Worm (Caenorhabditis elegans) whole organism, midembryonic: ENCODE results near the gene grd-3.

Source experiments
- T22C8.4 ChIP-seq: fragments of 200-800 bp; sonication (Bioruptor generic); IDR thresholded peaks from 2 replicates; pipeline ENCODE4 v1.3.6; 2022; ENCODE audit warnings: missing genetic modification characterization, missing compliant biosample characterization
- cog-1 ChIP-seq: sonication (generic microtip); optimal IDR thresholded peaks from 2 replicates; lab custom pipeline; 2016; ENCODE audit warnings: missing genetic modification characterization, missing compliant biosample characterization
- flt-1 ChIP-seq: fragments of 200-800 bp; sonication (Bioruptor generic); IDR thresholded peaks from 2 replicates; pipeline ENCODE4 v1.3.6; 2022; ENCODE audit warnings: missing genetic modification characterization, missing compliant biosample characterization
- klf-2 ChIP-seq: fragments of 200-800 bp; sonication (Bioruptor generic); conservative IDR thresholded peaks from 2 replicates; pipeline ENCODE4 v1.3.6; 2022; ENCODE audit warnings: missing genetic modification reagents, missing genetic modification characterization, missing compliant biosample characterization
- med-1 ChIP-seq: sonication (generic microtip); optimal IDR thresholded peaks from 2 replicates; lab custom pipeline; 2017; ENCODE audit warnings: missing genetic modification characterization, mild to moderate bottlenecking, missing compliant biosample characterization, antibody characterized with exemption, missing genetic modification reagents; ENCODE audit not compliant: insufficient read depth
- ref-1 ChIP-seq: fragments of 200-800 bp; sonication (Bioruptor generic); conservative IDR thresholded peaks from 2 replicates; pipeline ENCODE4 v1.3.6; 2022; ENCODE audit warnings: missing genetic modification reagents, missing genetic modification characterization, missing compliant biosample characterization
- tab-1 ChIP-seq: fragments of 200-800 bp; sonication (Bioruptor generic); IDR thresholded peaks from 2 replicates; pipeline ENCODE4 v1.3.6; 2022; ENCODE audit warnings: missing genetic modification characterization, missing compliant biosample characterization
- ztf-23 ChIP-seq: fragments of 200-800 bp; sonication (Bioruptor generic); IDR thresholded peaks from 2 replicates; pipeline ENCODE4 v1.3.6; 2022; ENCODE audit warnings: missing genetic modification reagents, missing genetic modification characterization, missing compliant biosample characterization
- ztf-29 ChIP-seq: fragments of 200-800 bp; sonication (Bioruptor generic); IDR thresholded peaks from 2 replicates; pipeline ENCODE4 v1.3.6; 2022; ENCODE audit warnings: missing genetic modification reagents, missing genetic modification characterization, missing compliant biosample characterization

Gene grd-3

DNA sequence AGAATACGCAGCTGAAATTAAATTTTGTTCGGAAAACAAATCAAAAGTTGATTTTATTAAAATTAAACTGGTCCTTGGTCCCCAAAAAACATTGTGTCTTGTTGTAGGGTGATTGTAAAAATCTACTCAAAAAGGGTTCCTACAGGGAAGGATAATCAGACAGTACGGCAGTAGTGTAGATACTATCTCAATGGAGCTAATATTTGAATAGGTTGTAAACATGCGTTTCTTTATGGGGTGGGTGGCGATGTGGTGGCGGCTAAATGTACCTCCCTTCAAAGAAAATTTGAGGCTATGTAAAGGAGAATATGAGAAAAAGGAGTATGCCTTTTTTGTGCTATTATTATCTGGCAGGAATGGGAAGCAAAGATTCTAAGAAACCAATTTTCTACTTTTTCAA is 13.1 kb downstream of the grd-3 start:
- no peak for TF ChIP-seq ztf-23 (GFP tag; lab: Robert Waterston, UW)
- no peak for TF ChIP-seq klf-2 (GFP tag; lab: Robert Waterston, UW)
- no peak for TF ChIP-seq med-1 (GFP tag; lab: Kevin White, UChicago)
- TF ChIP-seq T22C8.4 (GFP tag; lab: Robert Waterston, UW) = no peak
- no peak for TF ChIP-seq cog-1 (tag; lab: Kevin White, UChicago)
- no peak for TF ChIP-seq ref-1
- no peak for TF ChIP-seq tab-1 (GFP tag; lab: Robert Waterston, UW)
- no peak for TF ChIP-seq ztf-29 (GFP tag; lab: Robert Waterston, UW)
- no peak for TF ChIP-seq flt-1 (GFP tag; lab: Robert Waterston, UW)

DNA sequence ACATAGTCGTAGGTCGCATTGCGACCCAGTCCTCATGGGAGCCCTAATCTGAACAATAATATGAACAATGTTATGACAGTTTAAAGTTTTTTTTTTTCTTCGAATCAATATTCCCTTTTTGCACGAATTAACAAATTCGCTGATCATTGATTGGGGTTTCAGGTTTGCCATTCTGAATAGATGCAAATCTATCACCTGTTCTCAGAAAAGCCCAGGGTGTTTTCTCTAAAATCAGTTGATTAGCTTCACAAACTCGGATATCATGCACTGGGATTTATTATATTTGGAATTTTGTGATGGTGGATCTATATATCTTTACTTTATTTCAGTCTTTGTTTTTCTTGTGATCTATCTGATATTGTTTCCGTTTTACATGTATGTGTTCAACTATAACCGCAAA is 13.9 kb downstream of the grd-3 start, which contains the start of gene srz-23:
srz-23 (plus strand) TSS at position 263 of the 400 bp plus-strand sequence.
- TF ChIP-seq cog-1 (tag; lab: Kevin White, UChicago) (no peak), tab-1 (GFP tag; lab: Robert Waterston, UW) (no peak), flt-1 (GFP tag; lab: Robert Waterston, UW) (no peak), ref-1 (no peak), T22C8.4 (GFP tag; lab: Robert Waterston, UW) (no peak), klf-2 (GFP tag; lab: Robert Waterston, UW) (no peak), med-1 (GFP tag; lab: Kevin White, UChicago) (no peak), ztf-29 (GFP tag; lab: Robert Waterston, UW) (no peak), ztf-23 (GFP tag; lab: Robert Waterston, UW) (no peak)

DNA sequence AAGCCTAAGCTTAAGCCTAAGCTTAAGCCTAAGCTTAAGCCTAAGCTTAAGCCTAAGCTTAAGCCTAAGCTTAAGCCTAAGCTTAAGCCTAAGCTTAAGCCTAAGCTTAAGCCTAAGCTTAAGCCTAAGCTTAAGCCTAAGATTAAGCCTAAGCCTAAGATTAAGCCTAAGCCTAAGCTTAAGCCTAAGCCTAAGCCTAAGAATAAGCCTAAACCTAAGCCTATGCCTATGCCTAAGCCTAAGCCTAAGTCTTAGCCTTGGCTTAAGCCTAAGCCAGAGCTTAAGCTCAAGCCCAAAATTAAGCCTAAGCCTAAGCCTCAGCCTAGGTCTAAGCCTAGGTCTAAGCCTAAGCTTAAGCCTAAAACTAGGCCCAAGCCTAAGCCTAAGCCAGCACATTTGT is 16.0 kb downstream of the grd-3 start:
- TF ChIP-seq ztf-29 (GFP tag; lab: Robert Waterston, UW) = peak; percentile 75; the same call in 1 of the 2 replicates

ce11 chrIV:3463254-3463653 is 23.8 kb downstream of the grd-3 start, which contains the start of gene F58E2.4:
Gene F58E2.4, plus strand, starts transcription at chrIV:3463387.
- no peak for TF ChIP-seq flt-1 (GFP tag; lab: Robert Waterston, UW)
- no peak for TF ChIP-seq med-1 (GFP tag; lab: Kevin White, UChicago)
- TF ChIP-seq ref-1 = no peak
- TF ChIP-seq ztf-23 (GFP tag; lab: Robert Waterston, UW) = no peak

- TF ChIP-seq klf-2 (GFP tag; lab: Robert Waterston, UW) (no peak), ref-1 (no peak), T22C8.4 (GFP tag; lab: Robert Waterston, UW) (no peak)
Observed at ce11 chrIV:3467128-3467527, 27.7 kb downstream of the grd-3 start, which contains the start of gene F58E2.3. Gene F58E2.3, plus strand, starts transcription at chrIV:3467428.

- TF ChIP-seq tab-1 (GFP tag; lab: Robert Waterston, UW) (no peak), ztf-29 (GFP tag; lab: Robert Waterston, UW) (no peak), med-1 (GFP tag; lab: Kevin White, UChicago) (no peak), klf-2 (GFP tag; lab: Robert Waterston, UW) (no peak), flt-1 (GFP tag; lab: Robert Waterston, UW) (no peak)
Observed at ce11 chrIV:3467751-3468150, 28.3 kb downstream of the grd-3 start.

DNA sequence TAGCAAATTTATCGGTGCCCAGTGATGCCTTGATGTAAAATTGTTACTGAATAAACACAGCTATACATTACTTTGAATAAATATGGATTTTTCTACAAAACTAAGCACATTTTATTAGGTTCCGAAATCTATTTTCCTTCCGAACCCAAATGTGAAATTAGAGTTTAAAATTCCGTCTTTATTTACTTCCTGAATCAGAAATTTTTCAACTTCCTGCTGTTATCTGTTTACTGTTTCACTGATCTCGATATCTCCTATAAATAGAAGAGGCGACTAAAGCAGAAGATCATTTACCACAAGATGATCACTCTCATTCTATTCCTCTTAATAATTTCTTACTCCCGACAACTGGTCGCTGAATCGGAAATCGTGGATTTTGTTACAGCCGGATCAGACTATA is 30.3 kb downstream of the grd-3 start, which contains the start of gene F58E2.2:
F58E2.2 (plus strand) TSS at position 301 of the 400 bp plus-strand sequence.
- no peak for TF ChIP-seq flt-1 (GFP tag; lab: Robert Waterston, UW)
- no peak for TF ChIP-seq T22C8.4 (GFP tag; lab: Robert Waterston, UW)
- no peak for TF ChIP-seq ref-1
- no peak for TF ChIP-seq klf-2 (GFP tag; lab: Robert Waterston, UW)
- TF ChIP-seq med-1 (GFP tag; lab: Kevin White, UChicago) = no peak

DNA sequence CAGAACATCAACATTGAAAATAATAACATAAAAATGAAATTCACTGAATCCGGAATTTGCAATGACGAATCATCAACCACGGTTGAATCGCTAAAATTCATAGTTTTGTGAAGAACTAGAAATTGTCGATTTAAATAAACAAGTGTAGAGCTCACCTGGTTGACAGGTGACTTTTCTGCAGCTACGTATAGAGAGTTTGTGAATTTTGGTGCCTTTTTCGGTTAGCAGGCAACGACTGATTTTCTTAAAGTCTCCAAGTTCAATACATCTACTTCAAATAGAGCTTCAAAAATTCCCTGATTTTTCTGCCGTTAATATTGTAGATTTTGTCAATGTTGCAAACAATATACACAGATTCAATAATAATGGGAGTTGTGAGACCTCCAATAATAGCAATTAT is 37.7 kb downstream of the grd-3 start, which contains the start of gene srz-69:
srz-69 (minus strand) TSS at position 101 of the 400 bp plus-strand sequence.
- TF ChIP-seq ztf-29 (GFP tag; lab: Robert Waterston, UW) = no peak

ce11 chrIV:3478911-3479385 is 39.5 kb downstream of the grd-3 start, which contains the start of the genes srz-70 and C09G12.5:
Gene srz-70, minus strand, starts transcription at chrIV:3479011.
Gene C09G12.5, plus strand, starts transcription at chrIV:3479335.
- TF ChIP-seq med-1 (GFP tag; lab: Kevin White, UChicago) (no peak), tab-1 (GFP tag; lab: Robert Waterston, UW) (no peak), klf-2 (GFP tag; lab: Robert Waterston, UW) (no peak)

DNA sequence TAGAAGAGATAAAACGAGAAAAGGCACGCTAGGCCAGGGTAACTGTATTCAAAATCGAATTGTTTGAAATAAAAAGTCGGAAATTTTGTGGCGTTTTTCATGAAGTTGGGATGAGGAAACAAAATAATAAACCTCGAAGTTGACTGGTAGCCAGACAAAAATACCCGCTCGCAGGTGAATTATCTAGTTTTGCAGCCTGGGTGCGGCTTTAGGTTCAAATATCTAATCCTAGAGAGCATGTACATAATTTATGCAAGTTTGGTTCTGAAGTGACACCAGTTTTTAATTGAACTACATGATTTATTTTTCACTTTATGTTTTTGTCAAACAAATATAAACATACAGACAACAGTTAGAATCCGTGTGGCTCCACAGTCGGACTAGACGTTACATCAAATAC is 42.3 kb downstream of the grd-3 start, which contains the start of gene srz-37:
srz-37 (minus strand) TSS at position 101 of the 400 bp plus-strand sequence.
- no peak for TF ChIP-seq tab-1 (GFP tag; lab: Robert Waterston, UW)

DNA sequence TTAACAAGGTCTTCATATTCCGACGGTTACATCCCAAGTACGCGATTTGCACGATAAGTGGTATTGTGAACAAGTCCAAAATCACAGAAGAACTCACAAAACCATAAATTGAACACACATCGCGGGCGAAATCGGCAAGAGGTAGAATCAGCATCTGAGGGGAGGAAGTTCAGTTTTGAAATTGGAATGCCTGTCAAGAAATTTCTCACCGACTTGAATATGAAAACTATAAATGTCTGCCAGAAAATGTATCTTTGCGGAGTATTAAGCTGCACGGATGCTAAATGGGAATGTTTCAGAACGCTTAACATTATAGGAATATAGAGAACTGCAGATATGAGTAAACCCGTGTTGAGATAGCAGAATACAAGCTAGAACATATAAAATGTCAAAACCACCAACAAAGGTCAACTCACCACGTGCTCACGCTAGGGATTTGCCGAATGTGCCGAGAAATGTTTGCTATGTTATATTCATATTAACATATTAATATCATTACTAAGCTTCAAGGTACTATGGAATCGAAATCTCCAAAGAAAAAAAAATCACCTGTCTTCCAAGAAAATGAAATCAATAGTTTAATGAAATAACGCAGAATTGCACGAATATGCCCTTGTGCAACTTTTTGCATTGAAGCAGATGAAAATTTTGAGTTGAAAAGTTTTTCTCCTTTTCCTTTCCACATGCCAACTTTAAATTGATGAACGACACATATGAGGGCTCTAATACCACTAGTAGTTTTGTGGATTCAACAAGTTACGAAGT is 42.9 kb downstream of the grd-3 start, which contains the start of gene srz-82:
srz-82 (plus strand) TSS at position 701 of the 765 bp plus-strand sequence.
- TF ChIP-seq tab-1 (GFP tag; lab: Robert Waterston, UW) (no peak), ztf-23 (GFP tag; lab: Robert Waterston, UW) (0 out of 2 replicates have a peak, but pooled peaks have one; percentile 24), klf-2 (GFP tag; lab: Robert Waterston, UW) (no peak), T22C8.4 (GFP tag; lab: Robert Waterston, UW) (no peak), ref-1 (no peak)
